Fruit fly (Drosophila melanogaster) whole organism, adult: Measurements from ENCODE around the gene CG44325.

Source experiments
- CG11617 ChIP-seq: fragments of 200-800 bp; sonication (Bioruptor generic); optimal IDR thresholded peaks from 2 replicates; lab custom pipeline; 2017; ENCODE audit warnings: mild to moderate bottlenecking, missing biosample characterization, missing genetic modification reagents, missing genetic modification characterization
- CG12768 ChIP-seq: fragments of 200-800 bp; sonication (Bioruptor generic); optimal IDR thresholded peaks from 2 replicates; lab custom pipeline; 2017; ENCODE audit warnings: missing biosample characterization, missing genetic modification characterization, mild to moderate bottlenecking, moderate library complexity, missing genetic modification reagents
- CG14711 ChIP-seq: fragments of 200-800 bp; sonication (Bioruptor generic); optimal IDR thresholded peaks from 2 replicates; lab custom pipeline; 2018; ENCODE audit warnings: missing biosample characterization, mild to moderate bottlenecking, missing genetic modification characterization, moderate library complexity
- CG1620 ChIP-seq: fragments of 200-800 bp; sonication (Bioruptor generic); optimal IDR thresholded peaks from 2 replicates; lab custom pipeline; 2016; ENCODE audit warnings: missing biosample characterization, missing genetic modification characterization
- CG33017 ChIP-seq: fragments of 200-800 bp; sonication (Bioruptor generic); optimal IDR thresholded peaks from 2 replicates; lab custom pipeline; 2018; ENCODE audit warnings: missing biosample characterization, mild to moderate bottlenecking, missing genetic modification characterization, moderate library complexity
- CG5204 ChIP-seq: fragments of 200-800 bp; sonication (Bioruptor generic); optimal IDR thresholded peaks from 2 replicates; lab custom pipeline; 2016; ENCODE audit warnings: missing biosample characterization, missing genetic modification characterization
- CG7045 ChIP-seq: fragments of 200-800 bp; sonication (Bioruptor generic); optimal IDR thresholded peaks from 2 replicates; lab custom pipeline; 2017; ENCODE audit warnings: missing biosample characterization, mild to moderate bottlenecking, missing genetic modification characterization
- CG7101 ChIP-seq: fragments of 200-800 bp; sonication (Bioruptor generic); optimal IDR thresholded peaks from 2 replicates; lab custom pipeline; 2018; ENCODE audit warnings: missing biosample characterization, mild to moderate bottlenecking, missing genetic modification characterization, moderate library complexity
- Clk ChIP-seq: fragments of 200-800 bp; sonication (Bioruptor generic); optimal IDR thresholded peaks from 2 replicates; lab custom pipeline; 2017; ENCODE audit warnings: missing biosample characterization, missing genetic modification characterization
- Crg-1 ChIP-seq: fragments of 200-800 bp; sonication (Bioruptor generic); optimal IDR thresholded peaks from 2 replicates; lab custom pipeline; 2016; ENCODE audit warnings: missing biosample characterization, missing genetic modification characterization
- Hr96 ChIP-seq: fragments of 200-800 bp; sonication (Bioruptor generic); optimal IDR thresholded peaks from 2 replicates; lab custom pipeline; 2016; ENCODE audit warnings: missing biosample characterization, missing genetic modification characterization
- Mnt ChIP-seq: fragments of 200-800 bp; sonication (Bioruptor generic); optimal IDR thresholded peaks from 2 replicates; lab custom pipeline; 2016; ENCODE audit warnings: missing biosample characterization, mild to moderate bottlenecking, missing genetic modification characterization
- bab1 ChIP-seq: fragments of 200-800 bp; sonication (Bioruptor generic); optimal IDR thresholded peaks from 3 replicates; lab custom pipeline; 2019; ENCODE audit warnings: missing biosample characterization, mild to moderate bottlenecking, missing genetic modification characterization, moderate library complexity
- cic ChIP-seq: fragments of 200-800 bp; sonication (Bioruptor generic); optimal IDR thresholded peaks from 2 replicates; lab custom pipeline; 2017; ENCODE audit warnings: missing biosample characterization, mild to moderate bottlenecking, missing genetic modification characterization, moderate library complexity
- cnc ChIP-seq, 2 experiments: fragments of >200 bp; optimal IDR thresholded peaks; 2 replicates each; lab custom pipeline; 2017
- kay ChIP-seq: fragments of 200-800 bp; sonication (Bioruptor generic); peaks from one replicate; lab custom pipeline; 2016; ENCODE audit warnings: missing biosample characterization, missing genetic modification characterization, borderline replicate concordance
- ovo ChIP-seq: fragments of 200-800 bp; sonication (Bioruptor generic); optimal IDR thresholded peaks from 2 replicates; lab custom pipeline; 2016; ENCODE audit warnings: missing biosample characterization, missing genetic modification characterization
- pad ChIP-seq: fragments of 200-800 bp; sonication (Bioruptor generic); optimal IDR thresholded peaks from 3 replicates; lab custom pipeline; 2017; ENCODE audit warnings: missing biosample characterization, missing genetic modification characterization, mild to moderate bottlenecking, moderate library complexity, missing genetic modification reagents
- tj ChIP-seq: fragments of 200-800 bp; sonication (Bioruptor generic); optimal IDR thresholded peaks from 3 replicates; lab custom pipeline; 2017; ENCODE audit warnings: missing biosample characterization, mild to moderate bottlenecking, missing genetic modification characterization, moderate library complexity
- toe ChIP-seq: fragments of 200-800 bp; sonication (Bioruptor generic); optimal IDR thresholded peaks from 2 replicates; lab custom pipeline; 2016; ENCODE audit warnings: missing biosample characterization, missing genetic modification characterization

Gene CG44325

dm6 chrX:9067754-9068477, 10.4 kb downstream of the CG44325 start, which contains the start of gene CG15365:
CG15365 (minus strand) TSS chrX:9067983.
- TF ChIP-seq CG33017 (tag; lab: Kevin White, UChicago) (no peak), ovo (GFP tag; lab: Kevin White, UChicago) (no peak), CG7101 (tag; lab: Kevin White, UChicago) (no peak), CG12768 (GFP tag; lab: Kevin White, UChicago) (no peak), bab1 (GFP tag; lab: Kevin White, UChicago) (peak; percentile 17), toe (GFP tag; lab: Kevin White, UChicago) (no peak), tj (GFP tag; lab: Kevin White, UChicago) (peak; percentile 14), CG7045 (no peak), kay (GFP tag; lab: Kevin White, UChicago) (no peak), CG14711 (tag; lab: Kevin White, UChicago) (no peak), cic (GFP tag; lab: Kevin White, UChicago) (no peak), Hr96 (GFP tag; lab: Kevin White, UChicago) (no peak), pad (no peak), cnc (optimal IDR thresholded peaks at IDR 0.05; lab: Kevin White, UChicago) (no peak), CG5204 (GFP tag; lab: Kevin White, UChicago) (no peak), CG1620 (GFP tag; lab: Kevin White, UChicago) (peak; percentile 11), CG11617 (GFP tag; lab: Kevin White, UChicago) (no peak), Mnt (GFP tag; lab: Kevin White, UChicago) (no peak), Crg-1 (GFP tag; lab: Kevin White, UChicago) (no peak)

dm6 chrX:9066802-9067489, 11.4 kb downstream of the CG44325 start:
- TF ChIP-seq pad: no peak
- no peak for TF ChIP-seq ovo (GFP tag; lab: Kevin White, UChicago)
- TF ChIP-seq Clk (GFP tag; lab: Kevin White, UChicago): no peak
- no peak for TF ChIP-seq Mnt (GFP tag; lab: Kevin White, UChicago)
- no peak for TF ChIP-seq cic (GFP tag; lab: Kevin White, UChicago)
- no peak for TF ChIP-seq Crg-1 (GFP tag; lab: Kevin White, UChicago)
- no peak for TF ChIP-seq CG7101 (tag; lab: Kevin White, UChicago)
- no peak for TF ChIP-seq toe (GFP tag; lab: Kevin White, UChicago)
- TF ChIP-seq CG1620 (GFP tag; lab: Kevin White, UChicago): no peak

- TF ChIP-seq CG12768 (GFP tag; lab: Kevin White, UChicago) (no peak), CG33017 (tag; lab: Kevin White, UChicago) (no peak), kay (GFP tag; lab: Kevin White, UChicago) (no peak), ovo (GFP tag; lab: Kevin White, UChicago) (no peak), cnc (optimal IDR thresholded peaks at IDR 0.05; lab: Kevin White, UChicago) (no peak), CG7101 (tag; lab: Kevin White, UChicago) (no peak), CG7045 (no peak), CG14711 (tag; lab: Kevin White, UChicago) (no peak), bab1 (GFP tag; lab: Kevin White, UChicago) (no peak), CG11617 (GFP tag; lab: Kevin White, UChicago) (no peak)
Observed at dm6 chrX:9064029-9064428, 14.3 kb downstream of the CG44325 start.

dm6 chrX:9063425-9063824, 14.9 kb downstream of the CG44325 start:
- TF ChIP-seq tj (GFP tag; lab: Kevin White, UChicago): no peak
- no peak for TF ChIP-seq CG12768 (GFP tag; lab: Kevin White, UChicago)
- no peak for TF ChIP-seq Hr96 (GFP tag; lab: Kevin White, UChicago)
- TF ChIP-seq CG1620 (GFP tag; lab: Kevin White, UChicago): no peak
- TF ChIP-seq ovo (GFP tag; lab: Kevin White, UChicago): no peak
- no peak for TF ChIP-seq Clk (GFP tag; lab: Kevin White, UChicago)
- TF ChIP-seq kay (GFP tag; lab: Kevin White, UChicago): no peak
- no peak for TF ChIP-seq CG7101 (tag; lab: Kevin White, UChicago)
- TF ChIP-seq CG14711 (tag; lab: Kevin White, UChicago): no peak
- no peak for TF ChIP-seq CG7045
- TF ChIP-seq CG5204 (GFP tag; lab: Kevin White, UChicago): no peak
- TF ChIP-seq Mnt (GFP tag; lab: Kevin White, UChicago): no peak
- TF ChIP-seq cic (GFP tag; lab: Kevin White, UChicago): no peak

- TF ChIP-seq CG7101 (tag; lab: Kevin White, UChicago) (peak; percentile 14), cic (GFP tag; lab: Kevin White, UChicago) (no peak), bab1 (GFP tag; lab: Kevin White, UChicago) (peak; percentile 2)
Observed at dm6 chrX:9062665-9063064, 15.6 kb downstream of the CG44325 start.

dm6 chrX:9061299-9061698, 17.0 kb downstream of the CG44325 start:
- peak; percentile 9 for TF ChIP-seq CG12768 (GFP tag; lab: Kevin White, UChicago)
- no peak for TF ChIP-seq toe (GFP tag; lab: Kevin White, UChicago)
- TF ChIP-seq CG7101 (tag; lab: Kevin White, UChicago): peak; percentile 53
- TF ChIP-seq Hr96 (GFP tag; lab: Kevin White, UChicago): peak; percentile 44
- TF ChIP-seq Crg-1 (GFP tag; lab: Kevin White, UChicago): no peak
- peak; percentile 39 for TF ChIP-seq pad
- peak; percentile 40 for TF ChIP-seq CG33017 (tag; lab: Kevin White, UChicago)
- peak; percentile 6 for TF ChIP-seq bab1 (GFP tag; lab: Kevin White, UChicago)
- peak; percentile 45 for TF ChIP-seq tj (GFP tag; lab: Kevin White, UChicago)
- TF ChIP-seq CG1620 (GFP tag; lab: Kevin White, UChicago): peak; percentile 7
- TF ChIP-seq CG7045: no peak
- TF ChIP-seq cic (GFP tag; lab: Kevin White, UChicago): peak; percentile 49
- peak; percentile 82 for TF ChIP-seq kay (GFP tag; lab: Kevin White, UChicago)
- peak; percentile 4 for TF ChIP-seq ovo (GFP tag; lab: Kevin White, UChicago)
- peak; percentile 56 for TF ChIP-seq CG11617 (GFP tag; lab: Kevin White, UChicago)
- TF ChIP-seq CG14711 (tag; lab: Kevin White, UChicago): no peak
- TF ChIP-seq cnc (optimal IDR thresholded peaks at IDR 0.05; lab: Kevin White, UChicago): no peak
- TF ChIP-seq Clk (GFP tag; lab: Kevin White, UChicago): no peak
- peak; percentile 47 for TF ChIP-seq CG5204 (GFP tag; lab: Kevin White, UChicago)
- peak; percentile 35 for TF ChIP-seq Mnt (GFP tag; lab: Kevin White, UChicago)
